Worm (Caenorhabditis elegans) whole organism, L4/young adult: ENCODE measurements around the gene spv-1.

Experiments
- dao-5 ChIP-seq: sonication (generic microtip); optimal IDR thresholded peaks from 2 replicates; lab custom pipeline; 2016; ENCODE audit warnings: missing genotype, missing genetic modification characterization, moderate library complexity, missing compliant biosample characterization
- him-1 ChIP-seq: sonication (generic microtip); optimal IDR thresholded peaks from 2 replicates; lab custom pipeline; 2016; ENCODE audit warnings: missing genotype, missing genetic modification reagents, missing genetic modification characterization, missing compliant biosample characterization

- TF ChIP-seq him-1 (tag; lab: Kevin White, UChicago) (no peak), dao-5 (no peak)
Measured at ce11 chrII:7866081-7866480, 62.4 kb downstream of the spv-1 start.
